Worm (Caenorhabditis elegans) whole organism, L3 larva: ENCODE results near the gene H14N18.2.
A peak's percentile ranks its signal among the peaks of the same experiment; 100 is the strongest.

Source experiments
- ZK546.5 ChIP-seq: sonication (generic microtip); optimal IDR thresholded peaks from 2 replicates; lab custom pipeline; 2017; ENCODE audit warnings: missing biosample characterization, missing genetic modification characterization
- aly-2 ChIP-seq: fragments of 150-350 bp; optimal IDR thresholded peaks from 2 replicates; lab custom pipeline; 2014; ENCODE audit warnings: missing biosample characterization, missing genetic modification characterization
- ama-1 ChIP-seq: fragments of 150-350 bp; optimal IDR thresholded peaks from 2 replicates; lab custom pipeline; 2018
- ceh-28 ChIP-seq: fragments of 150-350 bp; optimal IDR thresholded peaks from 2 replicates; lab custom pipeline; 2014; ENCODE audit warnings: missing biosample characterization, missing genetic modification reagents, missing genetic modification characterization
- daf-12 ChIP-seq: fragments of 150-350 bp; optimal IDR thresholded peaks from 2 replicates; lab custom pipeline; 2014; ENCODE audit warnings: missing biosample characterization, missing genetic modification reagents, missing genetic modification characterization
- egl-27 ChIP-seq: sonication (generic microtip); optimal IDR thresholded peaks from 4 replicates; lab custom pipeline; 2017; ENCODE audit warnings: missing biosample characterization, missing genetic modification reagents, missing genetic modification characterization
- egl-5 ChIP-seq: fragments of 150-350 bp; optimal IDR thresholded peaks from 2 replicates; lab custom pipeline; 2017; ENCODE audit warnings: missing biosample characterization, missing genetic modification reagents, missing genetic modification characterization, inconsistent platforms
- elt-1 ChIP-seq: fragments of 150-350 bp; optimal IDR thresholded peaks from 2 replicates; lab custom pipeline; 2014; ENCODE audit warnings: missing biosample characterization, missing genetic modification characterization
- elt-2 ChIP-seq: sonication (generic microtip); optimal IDR thresholded peaks from 2 replicates; lab custom pipeline; 2016; ENCODE audit warnings: missing genetic modification reagents, mild to moderate bottlenecking, missing genetic modification characterization, missing compliant biosample characterization
- elt-3 ChIP-seq, 3 experiments: fragments of 150-350 bp in 1 of 3; sonication (generic microtip) in 2 of 3; optimal IDR thresholded peaks; 2 replicates in 2 of 3; 4 replicates in 1 of 3; lab custom pipeline; 2014 to 2017; ENCODE audit warnings: missing biosample characterization in 3 of 3, missing genetic modification characterization in 3 of 3
- eor-1 ChIP-seq, 2 experiments: fragments of 150-350 bp; optimal IDR thresholded peaks; 2 replicates each; lab custom pipeline; 2014 to 2018; ENCODE audit warnings: missing biosample characterization in 2 of 2, missing genetic modification characterization in 2 of 2
- fkh-10 ChIP-seq: sonication (generic microtip); optimal IDR thresholded peaks from 2 replicates; lab custom pipeline; 2017; ENCODE audit warnings: missing biosample characterization, missing genetic modification reagents, missing genetic modification characterization
- fkh-2 ChIP-seq: fragments of 150-350 bp; optimal IDR thresholded peaks from 2 replicates; lab custom pipeline; 2014; ENCODE audit warnings: missing biosample characterization, missing genetic modification reagents, missing genetic modification characterization
- jun-1 ChIP-seq: fragments of 150-350 bp; optimal IDR thresholded peaks from 2 replicates; lab custom pipeline; 2014; ENCODE audit warnings: missing biosample characterization, missing genetic modification reagents, missing genetic modification characterization
- lin-15B ChIP-seq: fragments of 150-350 bp; optimal IDR thresholded peaks from 2 replicates; lab custom pipeline; 2014; ENCODE audit warnings: missing biosample characterization, missing genetic modification characterization
- lsy-12 ChIP-seq: sonication (generic microtip); optimal IDR thresholded peaks from 2 replicates; lab custom pipeline; 2016; ENCODE audit warnings: mild to moderate bottlenecking, missing genetic modification characterization, missing compliant biosample characterization
- mml-1 ChIP-seq: fragments of 150-350 bp; sonication (generic microtip); optimal IDR thresholded peaks from 3 replicates; lab custom pipeline; 2014; ENCODE audit warnings: missing biosample characterization, missing genetic modification characterization
- nfya-1 ChIP-seq: sonication (generic microtip); optimal IDR thresholded peaks from 2 replicates; lab custom pipeline; 2017; ENCODE audit warnings: missing genetic modification characterization, mild to moderate bottlenecking, missing compliant biosample characterization, antibody characterized with exemption, moderate library complexity; ENCODE audit not compliant: insufficient read depth
- nhr-12 ChIP-seq: fragments of 150-350 bp; optimal IDR thresholded peaks from 2 replicates; lab custom pipeline; 2014; ENCODE audit warnings: missing biosample characterization, missing genetic modification characterization
- nhr-25 ChIP-seq: sonication (generic microtip); optimal IDR thresholded peaks from 2 replicates; lab custom pipeline; 2017; ENCODE audit warnings: missing biosample characterization, missing genetic modification characterization
- nhr-28 ChIP-seq: fragments of 150-350 bp; optimal IDR thresholded peaks from 2 replicates; lab custom pipeline; 2014; ENCODE audit warnings: missing biosample characterization, missing genetic modification characterization
- nhr-67 ChIP-seq: fragments of 150-350 bp; optimal IDR thresholded peaks from 2 replicates; lab custom pipeline; 2014; ENCODE audit warnings: missing biosample characterization, missing genetic modification characterization
- nhr-76 ChIP-seq: fragments of 150-350 bp; sonication (generic microtip); optimal IDR thresholded peaks from 5 replicates; lab custom pipeline; 2014; ENCODE audit warnings: missing biosample characterization, missing genetic modification characterization
- pqm-1 ChIP-seq: fragments of 150-350 bp; optimal IDR thresholded peaks from 2 replicates; lab custom pipeline; 2017; ENCODE audit warnings: missing biosample characterization, missing genetic modification characterization, inconsistent platforms
- sea-2 ChIP-seq: fragments of 150-350 bp; sonication (generic microtip); optimal IDR thresholded peaks from 4 replicates; lab custom pipeline; 2014; ENCODE audit warnings: missing biosample characterization, missing genetic modification reagents, missing genetic modification characterization
- snpc-4 ChIP-seq: fragments of 150-350 bp; optimal IDR thresholded peaks from 2 replicates; lab custom pipeline; 2014; ENCODE audit warnings: missing biosample characterization, missing genetic modification characterization
- tbx-2 ChIP-seq: sonication (generic microtip); optimal IDR thresholded peaks from 2 replicates; lab custom pipeline; 2016; ENCODE audit warnings: mild to moderate bottlenecking, missing genetic modification characterization, missing compliant biosample characterization
- unc-39 ChIP-seq: sonication (generic microtip); optimal IDR thresholded peaks from 4 replicates; lab custom pipeline; 2017; ENCODE audit warnings: missing biosample characterization, missing genetic modification characterization
- zag-1 ChIP-seq: fragments of 150-350 bp; optimal IDR thresholded peaks from 2 replicates; lab custom pipeline; 2014; ENCODE audit warnings: missing biosample characterization, missing genetic modification characterization
- ztf-11 ChIP-seq: fragments of 150-350 bp; optimal IDR thresholded peaks from 2 replicates; lab custom pipeline; 2014; ENCODE audit warnings: missing biosample characterization, missing genetic modification characterization
- ztf-4 ChIP-seq: fragments of 150-350 bp; optimal IDR thresholded peaks from 2 replicates; lab custom pipeline; 2014; ENCODE audit warnings: missing biosample characterization, missing genetic modification characterization

Gene H14N18.2

ce11 chrV:8974889-8975422 is 42.5 kb downstream of the H14N18.2 start, which contains the start of gene nhr-143 (continued):
- TF ChIP-seq elt-3 (tag; optimal IDR thresholded peaks at IDR 0.05; lab: Kevin White, UChicago): no peak
- TF ChIP-seq nhr-25 (tag; lab: Kevin White, UChicago): peak; percentile 31
- no peak for TF ChIP-seq ZK546.5 (tag; lab: Kevin White, UChicago)
- no peak for TF ChIP-seq fkh-2 (tag; lab: Kevin White, UChicago)
- TF ChIP-seq mml-1 (tag; lab: Kevin White, UChicago): no peak
- no peak for TF ChIP-seq egl-27 (tag; lab: Kevin White, UChicago)
- TF ChIP-seq ztf-11 (tag; lab: Kevin White, UChicago): no peak
- TF ChIP-seq ama-1 (lab: Kevin White, UChicago): no peak
- TF ChIP-seq snpc-4 (tag; lab: Kevin White, UChicago): no peak
- TF ChIP-seq unc-39 (tag; lab: Kevin White, UChicago): no peak
- no peak for TF ChIP-seq eor-1 (tag; optimal IDR thresholded peaks at IDR 0.05; lab: Kevin White, UChicago)
- TF ChIP-seq ztf-4 (tag; lab: Kevin White, UChicago): no peak
- peak; percentile 55 for TF ChIP-seq elt-2 (tag; lab: Kevin White, UChicago)
- no peak for TF ChIP-seq elt-1 (tag; lab: Kevin White, UChicago)

ce11 chrV:8977895-8978294 is 45.5 kb downstream of the H14N18.2 start:
- TF ChIP-seq nhr-67: no peak
- TF ChIP-seq lin-15B (tag; lab: Kevin White, UChicago): no peak
- TF ChIP-seq pqm-1 (tag; lab: Kevin White, UChicago): peak; percentile 55
- TF ChIP-seq fkh-10 (GFP tag; lab: Kevin White, UChicago): no peak
- peak; percentile 4 for TF ChIP-seq elt-2 (tag; lab: Kevin White, UChicago)
- TF ChIP-seq, all 47 proteins: peak for 2

- TF ChIP-seq unc-39 (tag; lab: Kevin White, UChicago) (no peak), lsy-12 (tag; lab: Kevin White, UChicago) (no peak), nfya-1 (tag; lab: Kevin White, UChicago) (no peak), snpc-4 (tag; lab: Kevin White, UChicago) (no peak)
- TF ChIP-seq, all 47 proteins: peak for 0
These were observed 48.4 kb downstream of the H14N18.2 start, which contains the start of gene str-84 for ce11 chrV:8980845-8981244. TSS of gene str-84 (minus strand) at chrV:8980945.

- no peak for TF ChIP-seq sea-2 (GFP tag; lab: Kevin White, UChicago)
- TF ChIP-seq nhr-76 (tag; lab: Kevin White, UChicago): no peak
- no peak for TF ChIP-seq daf-12
- no peak for TF ChIP-seq pqm-1 (tag; lab: Kevin White, UChicago)
- TF ChIP-seq elt-3 (tag; optimal IDR thresholded peaks at IDR 0.05; lab: Kevin White, UChicago): no peak
- no peak for TF ChIP-seq nhr-12 (tag; lab: Kevin White, UChicago)
- no peak for TF ChIP-seq nhr-25 (tag; lab: Kevin White, UChicago)
- TF ChIP-seq zag-1 (tag; lab: Kevin White, UChicago): no peak
- TF ChIP-seq aly-2 (tag; lab: Kevin White, UChicago): no peak
- no peak for TF ChIP-seq egl-5 (tag; lab: Kevin White, UChicago)
- TF ChIP-seq nhr-28: no peak
- no peak for TF ChIP-seq tbx-2
- no peak for TF ChIP-seq fkh-10 (GFP tag; lab: Kevin White, UChicago)
- TF ChIP-seq ceh-28 (tag; lab: Kevin White, UChicago): no peak
- TF ChIP-seq ama-1 (lab: Kevin White, UChicago): no peak
- no peak for TF ChIP-seq fkh-2 (tag; lab: Kevin White, UChicago)
- no peak for TF ChIP-seq jun-1 (tag; lab: Kevin White, UChicago)
These were observed 51.2 kb downstream of the H14N18.2 start, which contains the start of gene str-86 for ce11 chrV:8983604-8984003. TSS of gene str-86 (minus strand) at chrV:8983704.
